Worm (Caenorhabditis elegans) whole organism, young adult: ENCODE measurements around the gene fipr-13.

Source experiments
- B0019.2 ChIP-seq: fragments of 200-800 bp; sonication (Bioruptor generic); conservative IDR thresholded peaks from 2 replicates; pipeline ENCODE4 v1.3.6; 2022; ENCODE audit warnings: missing genetic modification reagents, missing genetic modification characterization, missing compliant biosample characterization
- B0035.1 ChIP-seq: sonication (generic microtip); optimal IDR thresholded peaks from 2 replicates; lab custom pipeline; 2016; ENCODE audit warnings: missing genetic modification characterization, mild to moderate bottlenecking, missing compliant biosample characterization, missing genotype, missing genetic modification reagents
- C06A6.2 ChIP-seq: fragments of 200-800 bp; sonication (Bioruptor generic); conservative IDR thresholded peaks from 2 replicates; pipeline ENCODE4 v1.3.6; 2022; ENCODE audit warnings: missing genetic modification characterization, missing compliant biosample characterization
- F57C9.4 ChIP-seq: sonication (generic microtip); optimal IDR thresholded peaks from 2 replicates; lab custom pipeline; 2017; ENCODE audit warnings: mild to moderate bottlenecking, missing genetic modification characterization, missing compliant biosample characterization
- K11D2.4 ChIP-seq: fragments of 200-800 bp; sonication (Bioruptor generic); IDR thresholded peaks from 2 replicates; pipeline ENCODE4 v1.3.6; 2022; ENCODE audit warnings: missing genetic modification reagents, missing genetic modification characterization, missing compliant biosample characterization
- Y53F4B.3 ChIP-seq: fragments of 200-800 bp; sonication (Bioruptor generic); IDR thresholded peaks from 2 replicates; pipeline ENCODE4 v1.3.6; 2022; ENCODE audit warnings: missing genetic modification reagents, missing genetic modification characterization, missing compliant biosample characterization
- Y79H2A.3 ChIP-seq: fragments of 200-800 bp; sonication (Bioruptor generic); conservative IDR thresholded peaks from 2 replicates; pipeline ENCODE4 v1.3.6; 2022; ENCODE audit warnings: missing genetic modification reagents, missing genetic modification characterization, missing compliant biosample characterization
- ZK185.1 ChIP-seq: sonication (generic microtip); optimal IDR thresholded peaks from 2 replicates; lab custom pipeline; 2016; ENCODE audit warnings: mild to moderate bottlenecking, missing genetic modification characterization, missing compliant biosample characterization; ENCODE audit not compliant: poor library complexity, severe bottlenecking
- akir-1 ChIP-seq: fragments of 200-800 bp; sonication (Bioruptor generic); optimal IDR thresholded peaks from 2 replicates; lab custom pipeline; 2018; ENCODE audit warnings: mild to moderate bottlenecking, missing genetic modification characterization, moderate library complexity, missing compliant biosample characterization
- ama-1 ChIP-seq, 3 experiments: fragments of 150-350 bp in 1 of 3; sonication (generic microtip) in 2 of 3; optimal IDR thresholded peaks; 2 replicates each; lab custom pipeline; 2014 to 2018; ENCODE audit warnings: missing biosample characterization in 2 of 3, missing genetic modification characterization in 2 of 3, missing genetic modification reagents in 2 of 3
- aptf-3 ChIP-seq: fragments of 200-800 bp; sonication (Bioruptor generic); IDR thresholded peaks from 2 replicates; pipeline ENCODE4 v1.3.6; 2022; ENCODE audit warnings: missing genetic modification characterization, missing compliant biosample characterization
- atf-7 ChIP-seq: sonication (generic microtip); optimal IDR thresholded peaks from 2 replicates; lab custom pipeline; 2017; ENCODE audit warnings: mild to moderate bottlenecking, missing genetic modification characterization, missing compliant biosample characterization
- athp-1 ChIP-seq: sonication (generic microtip); optimal IDR thresholded peaks from 2 replicates; lab custom pipeline; 2017; ENCODE audit warnings: mild to moderate bottlenecking, missing genetic modification characterization, missing compliant biosample characterization
- bed-2 ChIP-seq: fragments of 200-800 bp; sonication (Bioruptor generic); IDR thresholded peaks from 2 replicates; pipeline ENCODE4 v1.3.6; 2022; ENCODE audit warnings: missing genetic modification reagents, missing genetic modification characterization, missing compliant biosample characterization
- ceh-27 ChIP-seq: fragments of 200-800 bp; sonication (Bioruptor generic); optimal IDR thresholded peaks from 2 replicates; lab custom pipeline; 2018; ENCODE audit warnings: mild to moderate bottlenecking, missing genetic modification characterization, moderate library complexity, missing compliant biosample characterization
- ceh-40 ChIP-seq: fragments of 200-800 bp; sonication (Bioruptor generic); IDR thresholded peaks from 2 replicates; pipeline ENCODE4 v1.3.6; 2022; ENCODE audit warnings: missing genetic modification characterization, missing compliant biosample characterization
- ceh-58 ChIP-seq: fragments of 200-800 bp; sonication (Bioruptor generic); IDR thresholded peaks from 2 replicates; pipeline ENCODE4 v1.3.6; 2022; ENCODE audit warnings: missing genetic modification characterization, missing compliant biosample characterization
- ceh-79 ChIP-seq: sonication (generic microtip); optimal IDR thresholded peaks from 2 replicates; lab custom pipeline; 2017; ENCODE audit warnings: mild to moderate bottlenecking, missing genetic modification characterization, missing compliant biosample characterization
- die-1 ChIP-seq: sonication (generic microtip); optimal IDR thresholded peaks from 2 replicates; lab custom pipeline; 2016; ENCODE audit warnings: missing genotype, mild to moderate bottlenecking, missing genetic modification characterization, missing compliant biosample characterization
- dpff-1 ChIP-seq: sonication (generic microtip); optimal IDR thresholded peaks from 2 replicates; lab custom pipeline; 2017; ENCODE audit warnings: mild to moderate bottlenecking, missing genetic modification characterization, missing compliant biosample characterization
- dpl-1 ChIP-seq: fragments of 150-350 bp; optimal IDR thresholded peaks from 2 replicates; lab custom pipeline; 2014; ENCODE audit warnings: missing biosample characterization, missing genetic modification reagents, missing genetic modification characterization
- egrh-3 ChIP-seq: fragments of 200-800 bp; sonication (Bioruptor generic); IDR thresholded peaks from 2 replicates; pipeline ENCODE4 v1.3.6; 2022; ENCODE audit warnings: missing genetic modification reagents, missing genetic modification characterization, missing compliant biosample characterization
- ekl-4 ChIP-seq: fragments of 200-800 bp; sonication (Bioruptor generic); IDR thresholded peaks from 2 replicates; pipeline ENCODE4 v1.3.6; 2022; ENCODE audit warnings: missing genetic modification reagents, missing genetic modification characterization, missing compliant biosample characterization
- hrde-1 ChIP-seq: sonication (generic microtip); optimal IDR thresholded peaks from 2 replicates; lab custom pipeline; 2016; ENCODE audit warnings: missing genetic modification characterization, mild to moderate bottlenecking, missing compliant biosample characterization, moderate library complexity, missing genotype, missing genetic modification reagents, borderline replicate concordance
- lin-26 ChIP-seq: fragments of 200-800 bp; sonication (Bioruptor generic); IDR thresholded peaks from 2 replicates; pipeline ENCODE4 v1.3.6; 2022; ENCODE audit warnings: missing genetic modification reagents, missing genetic modification characterization, missing compliant biosample characterization
- lin-54 ChIP-seq: fragments of 200-800 bp; sonication (Bioruptor generic); optimal IDR thresholded peaks from 2 replicates; lab custom pipeline; 2018; ENCODE audit warnings: mild to moderate bottlenecking, missing genetic modification characterization, missing compliant biosample characterization
- madf-6 ChIP-seq: fragments of 200-800 bp; sonication (Bioruptor generic); IDR thresholded peaks from 2 replicates; pipeline ENCODE4 v1.3.6; 2022; ENCODE audit warnings: missing genetic modification reagents, missing genetic modification characterization, missing compliant biosample characterization
- madf-8 ChIP-seq: fragments of 200-800 bp; sonication (Bioruptor generic); conservative IDR thresholded peaks from 2 replicates; pipeline ENCODE4 v1.3.6; 2022; ENCODE audit warnings: missing genetic modification reagents, missing genetic modification characterization, missing compliant biosample characterization
- mcd-1 ChIP-seq: fragments of 200-800 bp; sonication (Bioruptor generic); IDR thresholded peaks from 2 replicates; pipeline ENCODE4 v1.3.6; 2022; ENCODE audit warnings: missing genetic modification reagents, missing genetic modification characterization, missing compliant biosample characterization
- mes-4 ChIP-seq: sonication (generic microtip); optimal IDR thresholded peaks from 2 replicates; lab custom pipeline; 2016; ENCODE audit warnings: missing genotype, missing genetic modification characterization, missing compliant biosample characterization
- nfya-1 ChIP-seq: sonication (generic microtip); optimal IDR thresholded peaks from 2 replicates; lab custom pipeline; 2017; ENCODE audit warnings: antibody characterized with exemption, missing compliant biosample characterization, missing genetic modification characterization, borderline replicate concordance; ENCODE audit not compliant: insufficient read depth
- nhr-90 ChIP-seq: sonication (generic microtip); optimal IDR thresholded peaks from 2 replicates; lab custom pipeline; 2016; ENCODE audit warnings: missing genotype, mild to moderate bottlenecking, missing genetic modification characterization, missing compliant biosample characterization
- rcor-1 ChIP-seq: fragments of 200-800 bp; sonication (Bioruptor generic); IDR thresholded peaks from 2 replicates; pipeline ENCODE4 v1.3.6; 2022; ENCODE audit warnings: missing genetic modification reagents, missing genetic modification characterization, missing compliant biosample characterization
- repo-1 ChIP-seq: sonication (generic microtip); optimal IDR thresholded peaks from 2 replicates; lab custom pipeline; 2017; ENCODE audit warnings: mild to moderate bottlenecking, missing genetic modification characterization, missing compliant biosample characterization
- sdz-38 ChIP-seq: sonication (generic microtip); optimal IDR thresholded peaks from 2 replicates; lab custom pipeline; 2016; ENCODE audit warnings: missing genotype, missing genetic modification characterization, missing compliant biosample characterization
- snpc-4 ChIP-seq, 5 experiments: fragments of 150-350 bp in 1 of 5; sonication (generic microtip) in 4 of 5; optimal IDR thresholded peaks; 2 replicates each; lab custom pipeline; 2014 to 2018; ENCODE audit warnings: missing genetic modification characterization in 5 of 5, missing biosample characterization in 3 of 5, antibody characterized with exemption in 2 of 5, mild to moderate bottlenecking in 2 of 5, missing compliant biosample characterization in 2 of 5, missing genotype in 2 of 5, moderate library complexity in 2 of 5, missing genetic modification reagents in 1 of 5
- tbp1 ChIP-seq: fragments of 200-800 bp; sonication (Bioruptor generic); optimal IDR thresholded peaks from 2 replicates; lab custom pipeline; 2018; ENCODE audit warnings: mild to moderate bottlenecking, missing genetic modification characterization, missing compliant biosample characterization
- tbx-9 ChIP-seq: sonication (generic microtip); optimal IDR thresholded peaks from 2 replicates; lab custom pipeline; 2016; ENCODE audit warnings: borderline replicate concordance, missing genetic modification characterization, inconsistent platforms, missing compliant biosample characterization
- xnd-1 ChIP-seq: sonication (generic microtip); optimal IDR thresholded peaks from 2 replicates; lab custom pipeline; 2016; ENCODE audit warnings: missing genotype, missing genetic modification reagents, missing genetic modification characterization, missing compliant biosample characterization
- zfh-2 ChIP-seq: fragments of 200-800 bp; sonication (Bioruptor generic); conservative IDR thresholded peaks from 2 replicates; pipeline ENCODE4 v1.3.6; 2022; ENCODE audit warnings: missing genetic modification reagents, missing genetic modification characterization, missing compliant biosample characterization
- ztf-18 ChIP-seq: sonication (generic microtip); optimal IDR thresholded peaks from 2 replicates; lab custom pipeline; 2016; ENCODE audit warnings: missing genotype, mild to moderate bottlenecking, missing genetic modification characterization, missing compliant biosample characterization
- ztf-25 ChIP-seq: fragments of 200-800 bp; sonication (Bioruptor generic); IDR thresholded peaks from 2 replicates; pipeline ENCODE4 v1.3.6; 2022; ENCODE audit warnings: missing genetic modification reagents, missing genetic modification characterization, missing compliant biosample characterization

Gene fipr-13

DNA sequence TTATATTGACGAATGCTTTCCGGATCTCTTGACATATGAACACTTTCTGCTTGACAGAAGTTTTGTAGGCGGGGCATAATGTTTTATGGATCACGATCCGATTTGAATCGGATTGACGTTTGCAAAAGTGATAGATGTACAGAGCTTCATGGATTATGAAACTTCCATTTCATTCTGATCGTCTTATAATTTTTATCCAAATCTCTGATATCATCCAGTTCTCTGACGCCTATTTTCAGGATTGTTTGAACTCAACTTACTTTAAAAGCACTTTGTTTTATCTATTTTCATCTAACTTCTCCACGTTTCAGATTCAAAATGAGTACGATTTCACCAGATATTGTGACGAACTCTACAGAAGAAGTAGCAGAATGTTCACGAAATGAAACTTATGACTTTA lies 2.4 kb downstream of the fipr-13 start, which contains the start of gene npr-39:
npr-39 (plus strand) TSS at position 301 of the 400 bp plus-strand sequence.
- TF ChIP-seq madf-6 (no peak), zfh-2 (no peak)

DNA sequence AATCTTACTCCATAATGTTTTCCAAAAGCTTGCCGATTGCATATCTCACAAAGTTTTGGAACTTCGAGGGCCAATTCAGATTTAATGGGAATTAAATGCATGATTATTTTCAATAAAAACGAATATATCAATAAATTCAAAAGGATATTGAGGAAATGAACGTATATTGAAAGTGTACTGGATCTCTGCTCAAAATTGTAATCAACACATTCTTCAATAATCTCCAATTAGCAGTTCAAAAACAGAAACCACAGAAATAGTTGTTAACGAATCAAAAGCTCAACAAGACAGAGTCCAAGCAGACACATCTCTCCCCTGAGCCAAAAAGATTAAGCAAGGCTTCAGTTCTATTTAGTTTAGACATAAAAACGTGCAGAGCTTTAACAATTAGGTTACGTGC lies 6.2 kb downstream of the fipr-13 start, which contains the start of gene nhr-192:
nhr-192 (minus strand) TSS at position 101 of the 400 bp plus-strand sequence.
- TF ChIP-seq egrh-3 (GFP tag; lab: Robert Waterston, UW): no peak
- TF ChIP-seq B0019.2: no peak
- TF ChIP-seq rcor-1: no peak
- no peak for TF ChIP-seq ZK185.1 (tag; lab: Kevin White, UChicago)
- no peak for TF ChIP-seq ekl-4 (GFP tag; lab: Robert Waterston, UW)
- TF ChIP-seq akir-1 (GFP tag; lab: Kevin White, UChicago): no peak
- TF ChIP-seq zfh-2: no peak
- TF ChIP-seq madf-6: no peak
- TF ChIP-seq nhr-90: no peak
- no peak for TF ChIP-seq dpl-1 (GFP tag; lab: Kevin White, UChicago)
- no peak for TF ChIP-seq tbp1 (GFP tag; lab: Kevin White, UChicago)
- TF ChIP-seq F57C9.4 (tag; lab: Kevin White, UChicago): no peak
- TF ChIP-seq ama-1 (optimal IDR thresholded peaks at IDR 0.05; lab: Kevin White, UChicago): no peak
- TF ChIP-seq ama-1 (GFP tag; optimal IDR thresholded peaks at IDR 0.05; lab: Kevin White, UChicago): no peak
- no peak for TF ChIP-seq snpc-4 (GFP tag; optimal IDR thresholded peaks at IDR 0.05; lab: Kevin White, UChicago)
- no peak for TF ChIP-seq snpc-4 (tag; optimal IDR thresholded peaks at IDR 0.05; lab: Kevin White, UChicago)
- no peak for TF ChIP-seq ceh-40

DNA sequence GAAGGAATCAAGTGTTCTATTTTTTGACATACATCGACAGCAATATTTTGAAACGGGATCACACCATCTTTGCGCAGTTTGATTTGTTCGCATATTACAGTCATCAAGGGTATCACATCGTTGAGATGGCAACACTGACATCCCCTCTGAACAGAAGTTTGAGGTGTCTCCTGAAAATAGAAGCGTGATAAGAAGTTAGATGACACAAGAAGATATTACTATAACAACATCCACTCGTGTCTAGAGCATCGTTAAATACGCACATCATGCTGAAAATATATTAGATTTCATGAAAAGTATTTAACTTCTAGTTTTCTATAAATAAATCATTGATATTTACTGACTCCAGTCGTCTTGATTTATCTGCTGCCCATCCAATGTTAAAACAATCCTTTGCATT lies 8.4 kb downstream of the fipr-13 start:
- TF ChIP-seq lin-54 (no peak), die-1 (tag; lab: Kevin White, UChicago) (no peak), ceh-58 (GFP tag; lab: Robert Waterston, UW) (no peak), B0035.1 (tag; lab: Kevin White, UChicago) (no peak), madf-6 (no peak), dpff-1 (no peak), zfh-2 (no peak), aptf-3 (GFP tag; lab: Robert Waterston, UW) (no peak), K11D2.4 (GFP tag; lab: Robert Waterston, UW) (no peak), Y53F4B.3 (no peak), atf-7 (tag; lab: Kevin White, UChicago) (no peak), bed-2 (GFP tag; lab: Robert Waterston, UW) (no peak), ZK185.1 (tag; lab: Kevin White, UChicago) (no peak), ztf-25 (GFP tag; lab: Robert Waterston, UW) (no peak), tbx-9 (tag; lab: Kevin White, UChicago) (no peak), hrde-1 (no peak), xnd-1 (tag; lab: Kevin White, UChicago) (no peak), repo-1 (tag; lab: Kevin White, UChicago) (no peak), lin-26 (GFP tag; lab: Robert Waterston, UW) (no peak)

- TF ChIP-seq aptf-3 (GFP tag; lab: Robert Waterston, UW) (no peak), mcd-1 (GFP tag; lab: Robert Waterston, UW) (no peak), mes-4 (no peak), athp-1 (no peak), Y53F4B.3 (no peak), nfya-1 (tag; lab: Kevin White, UChicago) (no peak), ceh-27 (GFP tag; lab: Kevin White, UChicago) (no peak), madf-8 (no peak), sdz-38 (tag; lab: Kevin White, UChicago) (no peak), C06A6.2 (GFP tag; lab: Robert Waterston, UW) (no peak), ztf-18 (no peak), K11D2.4 (GFP tag; lab: Robert Waterston, UW) (no peak), nhr-90 (no peak), dpff-1 (no peak), Y79H2A.3 (GFP tag; lab: Robert Waterston, UW) (no peak), tbp1 (GFP tag; lab: Kevin White, UChicago) (no peak), ceh-79 (tag; lab: Kevin White, UChicago) (no peak), ztf-25 (GFP tag; lab: Robert Waterston, UW) (no peak)
These were observed 9.5 kb downstream of the fipr-13 start, which contains the start of gene F57A8.6 for ce11 chrV:10073793-10074192. Gene F57A8.6, minus strand, starts transcription at chrV:10073893.
